Fruit fly (Drosophila melanogaster) whole organism, embryonic: Measurements from ENCODE around the gene Yp1.

Experiments
- Aef1 ChIP-seq: fragments of 200-800 bp; sonication (Bioruptor generic); IDR thresholded peaks from 3 replicates; pipeline ENCODE4 v1.3.6; 2022; ENCODE audit warnings: missing biosample characterization, missing genetic modification characterization
- Antp ChIP-seq: fragments of 200-800 bp; sonication (Bioruptor generic); optimal IDR thresholded peaks from 3 replicates; lab custom pipeline; 2016; ENCODE audit warnings: missing biosample characterization, missing genetic modification characterization
- BEAF-32 ChIP-seq: fragments of 200-800 bp; sonication (Bioruptor generic); optimal IDR thresholded peaks from 3 replicates; lab custom pipeline; 2017; ENCODE audit warnings: missing biosample characterization, missing genetic modification characterization, mild to moderate bottlenecking, moderate library complexity, missing genetic modification reagents
- Blimp-1 ChIP-seq: fragments of 200-800 bp; sonication (Bioruptor generic); optimal IDR thresholded peaks from 3 replicates; lab custom pipeline; 2018; ENCODE audit warnings: missing biosample characterization, missing genetic modification characterization, mild to moderate bottlenecking, moderate library complexity, missing genetic modification reagents
- BtbVII ChIP-seq: fragments of 200-800 bp; sonication (Bioruptor generic); optimal IDR thresholded peaks from 3 replicates; lab custom pipeline; 2017; ENCODE audit warnings: missing biosample characterization, mild to moderate bottlenecking, missing genetic modification characterization
- CG10267 ChIP-seq: fragments of 200-800 bp; sonication (Bioruptor generic); optimal IDR thresholded peaks from 2 replicates; lab custom pipeline; 2018; ENCODE audit warnings: missing biosample characterization, mild to moderate bottlenecking, missing genetic modification characterization, moderate library complexity
- CG12744 ChIP-seq: fragments of 200-800 bp; sonication (Bioruptor generic); optimal IDR thresholded peaks from 2 replicates; lab custom pipeline; 2016; ENCODE audit warnings: missing biosample characterization, missing genetic modification characterization
- CG13424 ChIP-seq: fragments of 200-800 bp; sonication (Bioruptor generic); optimal IDR thresholded peaks from 2 replicates; lab custom pipeline; 2019; ENCODE audit warnings: missing biosample characterization, mild to moderate bottlenecking, missing genetic modification characterization, moderate library complexity
- CG13894 ChIP-seq: fragments of 200-800 bp; sonication (Bioruptor generic); optimal IDR thresholded peaks from 3 replicates; lab custom pipeline; 2018; ENCODE audit warnings: missing biosample characterization, mild to moderate bottlenecking, missing genetic modification characterization, moderate library complexity
- CG1529 ChIP-seq: fragments of 200-800 bp; sonication (Bioruptor generic); optimal IDR thresholded peaks from 3 replicates; lab custom pipeline; 2018; ENCODE audit warnings: missing biosample characterization, missing genetic modification characterization
- CG15514 ChIP-seq: fragments of 200-800 bp; sonication (Bioruptor generic); optimal IDR thresholded peaks from 3 replicates; lab custom pipeline; 2017; ENCODE audit warnings: missing biosample characterization, missing genetic modification characterization, mild to moderate bottlenecking, moderate library complexity, missing genetic modification reagents
- CG1602 ChIP-seq: fragments of 200-800 bp; sonication (Bioruptor generic); optimal IDR thresholded peaks from 3 replicates; lab custom pipeline; 2016; ENCODE audit warnings: missing biosample characterization, missing genetic modification characterization
- CG18764 ChIP-seq: fragments of 200-800 bp; sonication (Bioruptor generic); optimal IDR thresholded peaks from 3 replicates; lab custom pipeline; 2016; ENCODE audit warnings: missing biosample characterization, missing genetic modification characterization
- CG2120 ChIP-seq: fragments of 200-800 bp; sonication (Bioruptor generic); optimal IDR thresholded peaks from 3 replicates; lab custom pipeline; 2016; ENCODE audit warnings: missing biosample characterization, missing genetic modification characterization
- CG2202 ChIP-seq: fragments of 200-800 bp; sonication (Bioruptor generic); optimal IDR thresholded peaks from 2 replicates; lab custom pipeline; 2018; ENCODE audit warnings: missing biosample characterization, mild to moderate bottlenecking, missing genetic modification characterization
- CG30431 ChIP-seq: fragments of 200-800 bp; sonication (Bioruptor generic); optimal IDR thresholded peaks from 2 replicates; lab custom pipeline; 2017; ENCODE audit warnings: missing biosample characterization, missing genetic modification characterization
- CG31224 ChIP-seq: fragments of 200-800 bp; sonication (Bioruptor generic); IDR thresholded peaks from 2 replicates; pipeline ENCODE4 v1.3.6; 2022; ENCODE audit warnings: missing biosample characterization, missing genetic modification characterization
- CG33213 ChIP-seq: fragments of 200-800 bp; sonication (Bioruptor generic); optimal IDR thresholded peaks from 3 replicates; lab custom pipeline; 2016; ENCODE audit warnings: missing biosample characterization, missing genetic modification characterization
- CG3407 ChIP-seq: fragments of 200-800 bp; sonication (Bioruptor generic); optimal IDR thresholded peaks from 2 replicates; lab custom pipeline; 2018; ENCODE audit warnings: missing biosample characterization, mild to moderate bottlenecking, missing genetic modification characterization
- CG7556 ChIP-seq: fragments of 200-800 bp; sonication (Bioruptor generic); optimal IDR thresholded peaks from 2 replicates; lab custom pipeline; 2017; ENCODE audit warnings: missing biosample characterization, mild to moderate bottlenecking, missing genetic modification characterization
- CG9932 ChIP-seq: fragments of 200-800 bp; sonication (Bioruptor generic); IDR thresholded peaks from 2 replicates; pipeline ENCODE4 v1.3.6; 2022; ENCODE audit warnings: missing biosample characterization, missing genetic modification characterization
- D19A ChIP-seq: fragments of 200-800 bp; optimal IDR thresholded peaks from 3 replicates; lab custom pipeline; 2019; ENCODE audit warnings: missing biosample characterization, mild to moderate bottlenecking, missing genetic modification characterization, moderate library complexity
- E2f2 ChIP-seq: fragments of 200-800 bp; sonication (Bioruptor generic); IDR thresholded peaks from 2 replicates; pipeline ENCODE4 v1.3.6; 2022; ENCODE audit warnings: missing biosample characterization, missing genetic modification characterization
- HLH54F ChIP-seq: fragments of 200-800 bp; sonication (Bioruptor generic); optimal IDR thresholded peaks from 3 replicates; lab custom pipeline; 2016; ENCODE audit warnings: missing biosample characterization, missing genetic modification characterization
- Meics ChIP-seq: fragments of 200-800 bp; sonication (Bioruptor generic); optimal IDR thresholded peaks from 2 replicates; lab custom pipeline; 2017; ENCODE audit warnings: missing biosample characterization, mild to moderate bottlenecking, missing genetic modification characterization
- Oli ChIP-seq: fragments of 200-800 bp; sonication (Bioruptor generic); optimal IDR thresholded peaks from 2 replicates; lab custom pipeline; 2018; ENCODE audit warnings: missing biosample characterization, mild to moderate bottlenecking, missing genetic modification characterization, moderate library complexity
- Rfx ChIP-seq: fragments of 200-800 bp; sonication (Bioruptor generic); IDR thresholded peaks from 2 replicates; pipeline ENCODE4 v1.3.6; 2022; ENCODE audit warnings: missing biosample characterization, missing genetic modification characterization
- Side ChIP-seq: fragments of 200-800 bp; sonication (Bioruptor generic); optimal IDR thresholded peaks from 2 replicates; lab custom pipeline; 2016; ENCODE audit warnings: missing biosample characterization, missing genetic modification characterization
- al ChIP-seq: fragments of 200-800 bp; sonication (Bioruptor generic); IDR thresholded peaks from 2 replicates; pipeline ENCODE4 v1.3.6; 2022; ENCODE audit warnings: missing biosample characterization, missing genetic modification characterization
- dm ChIP-seq: fragments of 200-800 bp; sonication (Bioruptor generic); optimal IDR thresholded peaks from 3 replicates; lab custom pipeline; 2016; ENCODE audit warnings: missing biosample characterization, missing genetic modification characterization
- dysf ChIP-seq: fragments of 200-800 bp; sonication (Bioruptor generic); IDR thresholded peaks from 3 replicates; pipeline ENCODE4 v1.3.6; 2022; ENCODE audit warnings: missing biosample characterization, missing genetic modification characterization
- fd102C ChIP-seq: fragments of 200-800 bp; sonication (Bioruptor generic); optimal IDR thresholded peaks from 2 replicates; lab custom pipeline; 2018; ENCODE audit warnings: missing biosample characterization, mild to moderate bottlenecking, missing genetic modification characterization, moderate library complexity
- fd64A ChIP-seq: fragments of 200-800 bp; sonication (Bioruptor generic); optimal IDR thresholded peaks from 3 replicates; lab custom pipeline; 2018; ENCODE audit warnings: missing biosample characterization, mild to moderate bottlenecking, missing genetic modification characterization
- grn ChIP-seq: fragments of 200-800 bp; sonication (Bioruptor generic); optimal IDR thresholded peaks from 3 replicates; lab custom pipeline; 2017; ENCODE audit warnings: missing biosample characterization, missing genetic modification characterization
- lab ChIP-seq: fragments of 200-800 bp; sonication (Bioruptor generic); optimal IDR thresholded peaks from 3 replicates; lab custom pipeline; 2017; ENCODE audit warnings: missing biosample characterization, missing genetic modification characterization, mild to moderate bottlenecking, moderate library complexity, missing genetic modification reagents
- lbe ChIP-seq: fragments of 200-800 bp; sonication (Bioruptor generic); optimal IDR thresholded peaks from 2 replicates; lab custom pipeline; 2016; ENCODE audit warnings: missing biosample characterization, mild to moderate bottlenecking, missing genetic modification characterization
- mld ChIP-seq: fragments of 200-800 bp; sonication (Bioruptor generic); IDR thresholded peaks from 3 replicates; pipeline ENCODE4 v1.3.6; 2022; ENCODE audit warnings: missing biosample characterization, missing genetic modification characterization; ENCODE audit not compliant: partially characterized antibody
- nom ChIP-seq: fragments of 200-800 bp; sonication (Bioruptor generic); optimal IDR thresholded peaks from 2 replicates; lab custom pipeline; 2017; ENCODE audit warnings: missing biosample characterization, missing genetic modification characterization, mild to moderate bottlenecking, moderate library complexity, missing genetic modification reagents
- pnt ChIP-seq: fragments of 200-800 bp; sonication (Bioruptor generic); optimal IDR thresholded peaks from 3 replicates; lab custom pipeline; 2016; ENCODE audit warnings: missing biosample characterization, missing genetic modification characterization
- pum ChIP-seq: fragments of 200-800 bp; sonication (Bioruptor generic); optimal IDR thresholded peaks from 2 replicates; lab custom pipeline; 2016; ENCODE audit warnings: missing biosample characterization, missing genetic modification characterization
- row ChIP-seq: fragments of 200-800 bp; sonication (Bioruptor generic); IDR thresholded peaks from 3 replicates; pipeline ENCODE4 v1.3.6; 2022; ENCODE audit warnings: missing biosample characterization, missing genetic modification characterization
- sd ChIP-seq: fragments of 200-800 bp; sonication (Bioruptor generic); optimal IDR thresholded peaks from 3 replicates; lab custom pipeline; 2018; ENCODE audit warnings: missing biosample characterization, mild to moderate bottlenecking, missing genetic modification characterization, moderate library complexity
- sens ChIP-seq: fragments of 200-800 bp; sonication (Bioruptor generic); peaks from one replicate; lab custom pipeline; 2016; ENCODE audit warnings: missing biosample characterization, missing genetic modification characterization
- shn ChIP-seq: fragments of 200-800 bp; sonication (Bioruptor generic); optimal IDR thresholded peaks from 3 replicates; lab custom pipeline; 2016; ENCODE audit warnings: missing biosample characterization, missing genetic modification characterization
- slbo ChIP-seq: fragments of 200-800 bp; sonication (Bioruptor generic); IDR thresholded peaks from 2 replicates; pipeline ENCODE4 v1.3.6; 2022; ENCODE audit warnings: missing biosample characterization, missing genetic modification characterization
- stc ChIP-seq: fragments of 200-800 bp; sonication (Bioruptor generic); IDR thresholded peaks from 2 replicates; pipeline ENCODE4 v1.3.6; 2022; ENCODE audit warnings: missing biosample characterization, missing genetic modification characterization
- stwl ChIP-seq: fragments of 200-800 bp; sonication (Bioruptor generic); optimal IDR thresholded peaks from 3 replicates; lab custom pipeline; 2018; ENCODE audit warnings: missing biosample characterization, mild to moderate bottlenecking, missing genetic modification characterization, moderate library complexity
- sug ChIP-seq: fragments of 200-800 bp; optimal IDR thresholded peaks from 2 replicates; lab custom pipeline; 2019; ENCODE audit warnings: missing biosample characterization, mild to moderate bottlenecking, missing genetic modification characterization, moderate library complexity
- tgo ChIP-seq: fragments of 200-800 bp; sonication (Bioruptor generic); IDR thresholded peaks from 3 replicates; pipeline ENCODE4 v1.3.6; 2022; ENCODE audit warnings: missing biosample characterization, missing genetic modification characterization

Yp1 gene

dm6 chrX:10088023-10088913, 34.7 kb downstream of the Yp1 start:
- TF ChIP-seq HLH54F (GFP tag; lab: Kevin White, UChicago) = peak; percentile 3
- peak; percentile 47 for TF ChIP-seq CG2120 (GFP tag; lab: Kevin White, UChicago)
- TF ChIP-seq shn (GFP tag; lab: Kevin White, UChicago) = peak; percentile 11
- TF ChIP-seq Aef1 = peak; percentile 62; the same call in 2 of the 3 replicates
- TF ChIP-seq pnt (GFP tag; lab: Kevin White, UChicago) = peak; percentile 36
- TF ChIP-seq grn (GFP tag; lab: Kevin White, UChicago) = no peak
- TF ChIP-seq pum (GFP tag; lab: Kevin White, UChicago) = peak; percentile 8
- TF ChIP-seq CG13894 (tag; lab: Kevin White, UChicago) = no peak
- peak; percentile 20 for TF ChIP-seq CG33213
- peak; percentile 59 for TF ChIP-seq CG30431 (GFP tag; lab: Kevin White, UChicago)
- TF ChIP-seq BEAF-32 (GFP tag; lab: Kevin White, UChicago) = no peak
- TF ChIP-seq nom = peak; percentile 62
- TF ChIP-seq Side (GFP tag; lab: Kevin White, UChicago) = peak; percentile 48
- peak; percentile 56 for TF ChIP-seq tgo
- no peak for TF ChIP-seq fd64A (GFP tag; lab: Kevin White, UChicago)
- TF ChIP-seq fd102C = peak; percentile 72
- TF ChIP-seq Antp (GFP tag; lab: Kevin White, UChicago) = peak; percentile 19
- peak; percentile 71 for TF ChIP-seq dysf (GFP tag; lab: Robert Waterston, UW)
- TF ChIP-seq Rfx = peak; percentile 63
- TF ChIP-seq CG12744 = peak; percentile 27
- peak; percentile 61 for TF ChIP-seq lab (GFP tag; lab: Kevin White, UChicago)
- no peak for TF ChIP-seq mld (GFP tag; lab: Robert Waterston, UW)
- TF ChIP-seq stwl (tag; lab: Kevin White, UChicago) = peak; percentile 8
- peak; percentile 78 for TF ChIP-seq row (GFP tag; lab: Robert Waterston, UW)
- peak; percentile 34 for TF ChIP-seq D19A (tag; lab: Kevin White, UChicago)
- TF ChIP-seq CG1529 = peak; percentile 36
- peak; percentile 65 for TF ChIP-seq CG7556 (GFP tag; lab: Kevin White, UChicago)
- peak; percentile 11 for TF ChIP-seq BtbVII (GFP tag; lab: Kevin White, UChicago)
- peak; percentile 20 for TF ChIP-seq CG15514 (GFP tag; lab: Kevin White, UChicago)
- peak; percentile 41 for TF ChIP-seq CG13424
- TF ChIP-seq sug (tag; lab: Kevin White, UChicago) = no peak
- peak; percentile 27 for TF ChIP-seq Meics (GFP tag; lab: Kevin White, UChicago)
- TF ChIP-seq Blimp-1 = peak; percentile 38
- peak; percentile 55; the same call in 1 of the 2 replicates for TF ChIP-seq stc (GFP tag; lab: Robert Waterston, UW)
- peak; percentile 48 for TF ChIP-seq lbe (GFP tag; lab: Kevin White, UChicago)
- peak; percentile 92 for TF ChIP-seq sens (GFP tag; lab: Kevin White, UChicago)
- no peak for TF ChIP-seq dm
- TF ChIP-seq CG18764 = peak; percentile 1
- TF ChIP-seq CG1602 (GFP tag; lab: Kevin White, UChicago) = peak; percentile 59
- TF ChIP-seq sd = no peak
- peak; percentile 49 for TF ChIP-seq E2f2 (GFP tag; lab: Robert Waterston, UW)
- peak; percentile 67 for TF ChIP-seq Oli (tag; lab: Kevin White, UChicago)
- TF ChIP-seq CG2202 (tag; lab: Kevin White, UChicago) = peak; percentile 52
- TF ChIP-seq CG10267 (tag; lab: Kevin White, UChicago) = peak; percentile 68
- TF ChIP-seq CG3407 (GFP tag; lab: Kevin White, UChicago) = peak; percentile 43
- TF ChIP-seq CG31224 (GFP tag; lab: Robert Waterston, UW) = peak; percentile 48
- TF ChIP-seq CG9932 = peak; percentile 54
- TF ChIP-seq al = no peak
- TF ChIP-seq slbo (GFP tag; lab: Robert Waterston, UW) = peak; percentile 64
